Worm (Caenorhabditis elegans) whole organism, L3 larva: Measurements from ENCODE around the gene ZC373.5.

Source experiments
- aly-2 ChIP-seq: fragments of 150-350 bp; optimal IDR thresholded peaks from 2 replicates; lab custom pipeline; 2014; ENCODE audit warnings: missing biosample characterization, missing genetic modification characterization
- ama-1 ChIP-seq: fragments of 150-350 bp; optimal IDR thresholded peaks from 2 replicates; lab custom pipeline; 2018
- egl-27 ChIP-seq: sonication (generic microtip); optimal IDR thresholded peaks from 4 replicates; lab custom pipeline; 2017; ENCODE audit warnings: missing biosample characterization, missing genetic modification reagents, missing genetic modification characterization
- elt-2 ChIP-seq: sonication (generic microtip); optimal IDR thresholded peaks from 2 replicates; lab custom pipeline; 2016; ENCODE audit warnings: missing genetic modification reagents, mild to moderate bottlenecking, missing genetic modification characterization, missing compliant biosample characterization
- jun-1 ChIP-seq: fragments of 150-350 bp; optimal IDR thresholded peaks from 2 replicates; lab custom pipeline; 2014; ENCODE audit warnings: missing biosample characterization, missing genetic modification reagents, missing genetic modification characterization
- nhr-12 ChIP-seq: fragments of 150-350 bp; optimal IDR thresholded peaks from 2 replicates; lab custom pipeline; 2014; ENCODE audit warnings: missing biosample characterization, missing genetic modification characterization
- pha-4 ChIP-seq: fragments of 150-350 bp; optimal IDR thresholded peaks from 2 replicates; lab custom pipeline; 2014; ENCODE audit warnings: missing biosample characterization, missing genetic modification reagents, missing genetic modification characterization
- skn-1 ChIP-seq: fragments of 150-350 bp; optimal IDR thresholded peaks from 2 replicates; lab custom pipeline; 2014; ENCODE audit warnings: missing biosample characterization, missing genetic modification characterization

DNA sequence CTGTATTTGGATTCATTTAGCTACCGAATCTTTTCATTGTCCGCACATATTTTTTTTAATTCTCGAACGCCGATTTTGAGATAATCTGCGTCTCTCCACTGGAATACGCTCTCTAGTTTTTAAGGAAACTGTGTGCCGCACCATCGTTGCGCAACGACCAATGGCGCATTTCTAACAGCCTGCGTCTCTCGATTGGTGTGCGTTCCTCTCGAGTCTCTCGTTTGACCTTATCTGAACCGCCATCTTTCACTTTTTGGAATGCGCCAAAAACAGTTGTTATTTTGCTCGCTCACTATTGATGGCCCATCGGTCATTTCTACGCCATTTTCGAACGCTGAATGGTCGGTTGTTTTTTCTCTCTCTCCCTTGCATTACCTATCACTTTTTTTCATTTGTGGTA lies 9.1 kb upstream of the ZC373.5 start:
- TF ChIP-seq pha-4: no peak
- no peak for TF ChIP-seq nhr-12 (tag; lab: Kevin White, UChicago)
- no peak for TF ChIP-seq ama-1 (lab: Kevin White, UChicago)
- TF ChIP-seq jun-1 (tag; lab: Kevin White, UChicago): no peak
- no peak for TF ChIP-seq egl-27
- TF ChIP-seq aly-2 (tag; lab: Kevin White, UChicago): no peak
- TF ChIP-seq skn-1: no peak
- TF ChIP-seq elt-2 (tag; lab: Kevin White, UChicago): no peak
